Worm (Caenorhabditis elegans) whole organism, L1 larva: ENCODE measurements around the gene Y44A6C.2.

Source experiments
- ama-1 ChIP-seq: fragments of 150-350 bp; optimal IDR thresholded peaks from 2 replicates; lab custom pipeline; 2014
- ceh-82 ChIP-seq, 3 experiments: fragments of 150-350 bp in 1 of 3; sonication (generic microtip) in 2 of 3; optimal IDR thresholded peaks; 2 replicates each; lab custom pipeline; 2014 to 2017; ENCODE audit warnings: missing biosample characterization in 3 of 3, missing genetic modification characterization in 3 of 3
- ceh-88 ChIP-seq: fragments of 200-800 bp; sonication (Bioruptor generic); IDR thresholded peaks from 2 replicates; pipeline ENCODE4 v1.3.6; 2022; ENCODE audit warnings: missing genetic modification characterization, missing compliant biosample characterization
- ces-1 ChIP-seq: fragments of 150-350 bp; optimal IDR thresholded peaks from 2 replicates; lab custom pipeline; 2014; ENCODE audit warnings: missing biosample characterization, missing genetic modification reagents, missing genetic modification characterization
- dsc-1 ChIP-seq: sonication (generic microtip); optimal IDR thresholded peaks from 2 replicates; lab custom pipeline; 2016; ENCODE audit warnings: mild to moderate bottlenecking, missing genetic modification characterization, missing compliant biosample characterization
- efl-1 ChIP-seq, 4 experiments: fragments of 150-350 bp; optimal IDR thresholded peaks in 3 of 4; peaks in 1 of 4; 1 replicate in 1 of 4; 2 replicates in 3 of 4; lab custom pipeline; 2014; ENCODE audit warnings: missing biosample characterization in 2 of 4, missing genetic modification characterization in 2 of 4, missing genetic modification reagents in 2 of 4
- fkh-10 ChIP-seq: sonication (generic microtip); optimal IDR thresholded peaks from 2 replicates; lab custom pipeline; 2017; ENCODE audit warnings: missing biosample characterization, missing genetic modification reagents, missing genetic modification characterization
- grh-1 ChIP-seq: fragments of 200-800 bp; sonication (Bioruptor generic); IDR thresholded peaks from 2 replicates; pipeline ENCODE4 v1.3.6; 2022; ENCODE audit warnings: missing genetic modification reagents, missing genetic modification characterization, missing compliant biosample characterization
- hpl-2 ChIP-seq: fragments of 150-350 bp; optimal IDR thresholded peaks from 2 replicates; lab custom pipeline; 2014; ENCODE audit warnings: missing biosample characterization, missing genetic modification reagents, missing genetic modification characterization
- jun-1 ChIP-seq: fragments of 150-350 bp; optimal IDR thresholded peaks from 2 replicates; lab custom pipeline; 2014; ENCODE audit warnings: missing biosample characterization, missing genetic modification reagents, missing genetic modification characterization
- lin-39 ChIP-seq: fragments of 150-350 bp; optimal IDR thresholded peaks from 2 replicates; lab custom pipeline; 2014; ENCODE audit warnings: missing biosample characterization, missing genetic modification reagents, missing genetic modification characterization
- nhr-11 ChIP-seq: fragments of 150-350 bp; optimal IDR thresholded peaks from 2 replicates; lab custom pipeline; 2014; ENCODE audit warnings: missing biosample characterization, missing genetic modification characterization
- nhr-12 ChIP-seq: sonication (generic microtip); optimal IDR thresholded peaks from 2 replicates; lab custom pipeline; 2017; ENCODE audit warnings: missing biosample characterization, missing genetic modification characterization
- nhr-19 ChIP-seq: fragments of 200-800 bp; sonication (Bioruptor generic); conservative IDR thresholded peaks from 2 replicates; pipeline ENCODE4 v1.3.6; 2022; ENCODE audit warnings: missing genetic modification characterization, missing compliant biosample characterization
- nhr-28 ChIP-seq: fragments of 150-350 bp; optimal IDR thresholded peaks from 2 replicates; lab custom pipeline; 2014; ENCODE audit warnings: missing biosample characterization, missing genetic modification characterization
- nhr-71 ChIP-seq: sonication (generic microtip); optimal IDR thresholded peaks from 2 replicates; lab custom pipeline; 2016; ENCODE audit warnings: mild to moderate bottlenecking, missing genetic modification characterization, moderate library complexity, missing compliant biosample characterization
- nhr-85 ChIP-seq: sonication (generic microtip); peaks from one replicate; lab custom pipeline; 2016; ENCODE audit warnings: missing genetic modification characterization, inconsistent platforms, missing compliant biosample characterization
- nhr-90 ChIP-seq: sonication (generic microtip); optimal IDR thresholded peaks from 2 replicates; lab custom pipeline; 2016; ENCODE audit warnings: mild to moderate bottlenecking, missing genetic modification characterization, missing compliant biosample characterization; ENCODE audit not compliant: poor library complexity
- pax-3 ChIP-seq: fragments of 200-800 bp; sonication (Bioruptor generic); optimal IDR thresholded peaks from 2 replicates; lab custom pipeline; 2018; ENCODE audit warnings: mild to moderate bottlenecking, missing genetic modification characterization, moderate library complexity, missing compliant biosample characterization
- pqm-1 ChIP-seq: sonication (generic microtip); optimal IDR thresholded peaks from 3 replicates; lab custom pipeline; 2017; ENCODE audit warnings: missing biosample characterization, missing genetic modification characterization
- rnt-1 ChIP-seq: sonication (generic microtip); optimal IDR thresholded peaks from 2 replicates; lab custom pipeline; 2016; ENCODE audit warnings: mild to moderate bottlenecking, missing genetic modification characterization, moderate library complexity, missing compliant biosample characterization
- sox-4 ChIP-seq: sonication (generic microtip); optimal IDR thresholded peaks from 2 replicates; lab custom pipeline; 2016; ENCODE audit warnings: missing genetic modification characterization, missing compliant biosample characterization
- sup-37 ChIP-seq: fragments of 200-800 bp; sonication (Bioruptor generic); optimal IDR thresholded peaks from 2 replicates; lab custom pipeline; 2018; ENCODE audit warnings: mild to moderate bottlenecking, missing genetic modification characterization, missing compliant biosample characterization
- unc-130 ChIP-seq: fragments of 150-350 bp; optimal IDR thresholded peaks from 2 replicates; lab custom pipeline; 2017; ENCODE audit warnings: missing biosample characterization, missing genetic modification characterization, inconsistent platforms
- unc-62 ChIP-seq: fragments of 150-350 bp; optimal IDR thresholded peaks from 2 replicates; lab custom pipeline; 2014; ENCODE audit warnings: missing biosample characterization, missing genetic modification reagents, missing genetic modification characterization
- vab-15 ChIP-seq: sonication (generic microtip); optimal IDR thresholded peaks from 2 replicates; lab custom pipeline; 2017; ENCODE audit warnings: missing genotype, mild to moderate bottlenecking, missing genetic modification characterization, missing compliant biosample characterization
- xbp-1 ChIP-seq: sonication (generic microtip); optimal IDR thresholded peaks from 2 replicates; lab custom pipeline; 2016; ENCODE audit warnings: missing genetic modification characterization, missing compliant biosample characterization
- ztf-4 ChIP-seq: fragments of 150-350 bp; optimal IDR thresholded peaks from 2 replicates; lab custom pipeline; 2014; ENCODE audit warnings: missing biosample characterization, missing genetic modification characterization

The Y44A6C.2 gene

DNA sequence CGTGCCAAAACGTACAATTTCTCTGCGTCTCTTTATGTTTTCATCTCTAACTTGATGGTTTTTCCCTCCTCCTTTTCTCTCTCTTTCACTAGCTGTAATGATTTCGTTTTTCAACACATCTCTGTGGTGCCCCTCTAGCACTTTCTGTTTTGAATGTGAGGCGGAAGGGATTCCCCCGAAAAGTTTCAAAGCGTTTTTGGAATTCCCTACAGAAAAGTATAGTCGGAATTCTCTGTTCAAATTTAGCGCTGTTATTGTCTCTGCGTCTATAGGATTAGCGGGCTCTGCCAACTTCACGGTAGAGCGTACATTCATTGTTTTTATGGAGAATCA is 9.1 kb upstream of the Y44A6C.2 start (continued):
- TF ChIP-seq lin-39 (tag; lab: Kevin White, UChicago) (no peak), grh-1 (GFP tag; lab: Robert Waterston, UW) (no peak), ztf-4 (tag; lab: Kevin White, UChicago) (peak; percentile 74), unc-130 (tag; lab: Kevin White, UChicago) (no peak), nhr-28 (tag; lab: Kevin White, UChicago) (no peak), pqm-1 (no peak), vab-15 (no peak)

DNA sequence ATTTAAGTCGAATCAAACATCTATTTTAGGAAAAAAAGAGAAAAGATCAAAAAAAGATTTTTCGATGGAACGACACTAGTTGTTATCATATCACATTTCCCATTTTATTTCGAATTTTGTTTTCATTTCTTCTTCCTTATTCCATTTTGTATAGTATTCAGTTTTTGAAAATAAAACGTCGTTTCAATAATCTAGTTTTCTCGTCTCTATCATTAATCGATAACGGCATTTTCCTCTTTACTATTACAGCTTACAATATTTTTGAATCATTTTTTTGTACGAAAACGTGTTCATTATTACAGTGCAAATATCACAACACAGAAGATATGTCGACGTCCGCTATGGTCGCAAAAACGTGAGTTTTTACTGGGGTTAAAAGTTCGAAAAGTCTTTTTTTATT is 8.4 kb upstream of the Y44A6C.2 start, which contains the start of gene Y44A6C.1:
Y44A6C.1 (plus strand) TSS at position 301 of the 400 bp plus-strand sequence.
- TF ChIP-seq ceh-88 (GFP tag; lab: Robert Waterston, UW) (no peak), nhr-71 (tag; lab: Kevin White, UChicago) (peak; percentile 22)

DNA sequence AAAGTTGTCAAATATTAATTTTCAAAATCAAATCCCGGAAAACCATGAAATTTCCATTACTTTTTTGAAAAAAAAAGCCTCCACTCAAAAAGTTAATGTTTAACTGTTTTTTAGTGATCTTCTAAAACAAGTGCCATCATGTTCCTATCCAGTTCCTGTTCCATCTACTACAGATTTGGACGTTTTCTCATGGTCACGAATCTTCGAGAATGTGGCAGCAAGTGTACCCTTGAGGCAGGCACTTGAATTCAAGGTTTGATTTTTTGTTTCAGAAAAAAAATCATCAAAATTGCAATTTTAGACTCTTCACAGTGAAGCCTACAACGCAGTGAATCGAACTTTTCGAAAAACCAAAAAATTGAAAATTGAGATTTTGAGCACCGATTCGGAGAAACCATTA is 7.5 kb upstream of the Y44A6C.2 start:
- TF ChIP-seq pax-3 (no peak), ama-1 (peak; percentile 11)

DNA sequence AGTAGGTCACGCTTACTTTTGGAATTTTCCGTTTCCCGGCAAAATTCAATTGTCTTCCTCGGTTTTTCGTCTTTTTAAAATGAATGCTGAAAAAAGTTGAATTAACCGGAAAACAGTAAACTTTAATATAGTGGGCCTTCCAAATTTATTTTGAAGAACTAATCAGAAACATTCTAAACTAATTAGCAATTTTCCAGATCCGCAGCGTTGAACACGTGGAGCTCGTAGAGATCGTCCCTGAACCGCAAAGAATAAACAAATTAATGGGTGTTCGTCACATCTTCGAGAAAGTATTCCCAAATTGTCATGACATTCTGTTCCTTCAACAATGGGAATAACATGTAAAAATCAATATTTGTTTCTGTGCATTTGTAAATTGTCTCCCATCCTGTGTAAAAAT is 5.8 kb upstream of the Y44A6C.2 start:
- TF ChIP-seq jun-1 (tag; lab: Kevin White, UChicago), result no peak
- TF ChIP-seq efl-1 (optimal IDR thresholded peaks at IDR 0.05; lab: Kevin White, UChicago), result no peak
- TF ChIP-seq efl-1 (GFP tag; optimal IDR thresholded peaks at IDR 0.05 in 1 of 2; lab: Kevin White, UChicago), result peak in 1 of 2 experiments; percentile 70
- TF ChIP-seq dsc-1 (tag; lab: Kevin White, UChicago), result peak; percentile 1
- no peak for TF ChIP-seq ceh-82 (tag; optimal IDR thresholded peaks at IDR 0.05; lab: Kevin White, UChicago)
- TF ChIP-seq, all 84 proteins: peak for 2

DNA sequence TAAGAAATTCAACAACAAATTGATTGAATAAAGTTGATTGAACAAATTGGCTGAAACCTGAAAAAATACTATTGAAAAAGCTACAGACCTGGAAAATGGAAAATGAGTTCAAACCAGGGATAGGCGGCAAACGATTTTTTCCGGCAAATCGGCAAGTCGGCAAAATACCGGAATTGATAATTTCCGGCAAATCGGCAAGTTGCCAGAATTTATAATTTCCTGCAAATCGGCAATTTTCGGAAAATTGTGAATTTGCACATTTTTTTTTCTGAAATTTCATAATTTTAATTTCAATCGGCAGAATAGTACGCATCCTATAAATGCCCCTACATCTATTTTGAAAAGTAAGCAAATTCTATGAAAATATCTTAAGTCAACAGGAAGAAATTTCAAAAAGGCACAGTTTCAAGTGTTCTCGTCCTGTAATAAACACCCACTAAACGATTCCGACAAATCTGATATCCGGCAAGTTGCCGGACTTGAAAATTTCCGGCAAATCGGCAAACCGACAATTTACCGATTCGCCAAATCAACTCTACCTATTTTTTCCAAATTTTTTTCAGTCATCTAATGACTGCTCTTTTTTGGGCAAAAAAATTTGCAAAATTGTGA is 5.1 kb upstream of the Y44A6C.2 start:
- no peak for TF ChIP-seq nhr-11 (tag; lab: Kevin White, UChicago)
- TF ChIP-seq efl-1 (optimal IDR thresholded peaks at IDR 0.05; lab: Kevin White, UChicago), result no peak
- TF ChIP-seq efl-1 (GFP tag; optimal IDR thresholded peaks at IDR 0.05 in 1 of 2; lab: Kevin White, UChicago), result peak in 1 of 2 experiments; percentile 78
- peak; percentile 5 for TF ChIP-seq ama-1
- TF ChIP-seq sox-4 (tag; lab: Kevin White, UChicago), result no peak
- no peak for TF ChIP-seq unc-62 (GFP tag; lab: Kevin White, UChicago)
- TF ChIP-seq hpl-2 (GFP tag; lab: Kevin White, UChicago), result no peak
- peak; percentile 24 for TF ChIP-seq nhr-85 (tag; lab: Kevin White, UChicago)
- peak; percentile 18 for TF ChIP-seq rnt-1 (tag; lab: Kevin White, UChicago)
- TF ChIP-seq fkh-10 (GFP tag; lab: Kevin White, UChicago), result no peak
- TF ChIP-seq unc-130 (tag; lab: Kevin White, UChicago), result no peak
- TF ChIP-seq xbp-1 (tag; lab: Kevin White, UChicago), result no peak
- TF ChIP-seq sup-37 (GFP tag; lab: Kevin White, UChicago), result peak; percentile 23

DNA sequence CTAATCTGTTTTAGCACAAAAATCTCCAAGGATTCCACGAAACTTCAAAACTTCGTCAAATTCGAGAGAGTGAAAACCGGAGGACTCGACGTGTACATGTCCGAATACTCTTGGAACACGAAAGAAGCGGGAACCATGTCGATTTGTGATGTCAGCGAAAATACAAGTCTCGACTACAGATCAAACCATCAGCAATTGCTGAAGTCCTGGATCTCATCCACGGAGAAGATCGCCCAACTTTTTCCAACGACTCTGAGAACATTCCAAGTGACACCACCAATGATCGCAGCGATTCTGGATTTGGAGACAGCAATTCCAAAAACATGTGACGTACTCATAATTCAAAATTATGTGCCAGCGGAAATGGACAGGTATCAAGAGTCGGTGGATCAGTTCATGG is 413 bp downstream of the Y44A6C.2 start:
- TF ChIP-seq efl-1 (optimal IDR thresholded peaks at IDR 0.05; lab: Kevin White, UChicago) (no peak), efl-1 (GFP tag; optimal IDR thresholded peaks at IDR 0.05 in 1 of 2; lab: Kevin White, UChicago) (peak in 1 of 2 experiments; percentile 58), nhr-90 (tag; lab: Kevin White, UChicago) (no peak)

DNA sequence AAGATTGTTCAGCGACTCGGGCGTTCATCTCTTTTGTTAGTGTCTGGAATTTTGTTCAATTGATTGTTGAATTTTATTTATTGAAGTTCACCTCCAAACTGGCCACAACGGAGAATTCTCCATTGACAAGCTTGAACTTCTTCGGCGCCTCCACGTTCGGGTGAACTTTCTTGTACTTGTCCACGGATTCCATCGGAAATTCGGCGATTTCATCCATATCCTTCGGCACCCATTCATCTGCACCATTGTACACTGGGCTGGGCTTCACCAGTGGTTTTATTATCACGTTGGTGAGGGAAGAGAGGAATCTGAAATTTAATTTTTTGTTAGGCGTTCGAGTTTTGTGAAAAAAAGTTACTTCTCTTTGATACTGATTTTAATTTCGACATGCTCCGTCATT is 5.4 kb downstream of the Y44A6C.2 start:
- no peak for TF ChIP-seq nhr-19
- TF ChIP-seq dsc-1 (tag; lab: Kevin White, UChicago), result no peak
- TF ChIP-seq ces-1, result no peak
- TF ChIP-seq nhr-12 (tag; lab: Kevin White, UChicago), result no peak
